Worm (Caenorhabditis elegans): ENCODE measurements around the gene adss-1.

ce11 chrV:4777388-4777986 is 45.7 kb downstream of the adss-1 start, which contains the start of gene C18G1.1:
- no peak for TF ChIP-seq ztf-29 (GFP tag; IDR thresholded peaks at IDR 0.05)
- no peak for TF ChIP-seq T22C8.4 (GFP tag; IDR thresholded peaks at IDR 0.05)
- no peak for TF ChIP-seq flt-1 (GFP tag; IDR thresholded peaks at IDR 0.05)
- TF ChIP-seq ref-1 (GFP tag; conservative IDR thresholded peaks at IDR 0.05), result no peak
- TF ChIP-seq tab-1 (GFP tag; IDR thresholded peaks at IDR 0.05), result no peak
- no peak for TF ChIP-seq ztf-23 (GFP tag; IDR thresholded peaks at IDR 0.05)
- TF ChIP-seq med-1 (GFP tag; optimal IDR thresholded peaks at IDR 0.05; ENCODE audit: insufficient read depth), result no peak
- no peak for TF ChIP-seq cog-1 (tag; optimal IDR thresholded peaks at IDR 0.05)
